Worm (Caenorhabditis elegans) whole organism, L4 larva: ENCODE results near the gene sas-5.

Source experiments
- F26F4.8 ChIP-seq: fragments of 200-800 bp; sonication (Bioruptor generic); conservative IDR thresholded peaks from 2 replicates; pipeline ENCODE4 v1.3.6; 2022; ENCODE audit warnings: missing genetic modification characterization, missing compliant biosample characterization
- F44E2.7 ChIP-seq: fragments of 200-800 bp; sonication (Bioruptor generic); IDR thresholded peaks from 2 replicates; pipeline ENCODE4 v2.1.2; 2022; ENCODE audit warnings: missing genetic modification characterization, missing compliant biosample characterization
- F49E8.2 ChIP-seq: sonication (generic microtip); optimal IDR thresholded peaks from 2 replicates; lab custom pipeline; 2016; ENCODE audit warnings: missing compliant biosample characterization, mild to moderate bottlenecking, missing genetic modification characterization, borderline replicate concordance
- R02D3.7 ChIP-seq: fragments of 150-350 bp; sonication (generic microtip); optimal IDR thresholded peaks from 3 replicates; lab custom pipeline; 2014; ENCODE audit warnings: missing biosample characterization, missing genetic modification characterization
- T20F7.1 ChIP-seq: fragments of 200-800 bp; sonication (Bioruptor generic); optimal IDR thresholded peaks from 2 replicates; lab custom pipeline; 2018; ENCODE audit warnings: mild to moderate bottlenecking, missing genetic modification characterization, missing compliant biosample characterization
- T26A8.4 ChIP-seq: fragments of 200-800 bp; sonication (Bioruptor generic); IDR thresholded peaks from 2 replicates; pipeline ENCODE4 v1.3.6; 2022; ENCODE audit warnings: missing genetic modification characterization, missing compliant biosample characterization
- Y105C5A.15 ChIP-seq: fragments of 200-800 bp; sonication (Bioruptor generic); IDR thresholded peaks from 2 replicates; pipeline ENCODE4 v1.3.6; 2022; ENCODE audit warnings: missing genetic modification characterization, missing compliant biosample characterization
- Y48G9A.11 ChIP-seq: fragments of 200-800 bp; sonication (Bioruptor generic); IDR thresholded peaks from 2 replicates; pipeline ENCODE4 v1.3.6; 2022; ENCODE audit warnings: missing genetic modification reagents, missing genetic modification characterization, missing compliant biosample characterization
- ZK337.2 ChIP-seq: fragments of 200-800 bp; sonication (Bioruptor generic); IDR thresholded peaks from 2 replicates; pipeline ENCODE4 v1.3.6; 2022; ENCODE audit warnings: missing genetic modification reagents, missing genetic modification characterization, missing compliant biosample characterization
- ZK546.5 ChIP-seq, 2 experiments: sonication (generic microtip); optimal IDR thresholded peaks; 2 replicates each; lab custom pipeline; 2017; ENCODE audit warnings: missing biosample characterization in 2 of 2, missing genetic modification characterization in 2 of 2
- ama-1 ChIP-seq: fragments of 150-350 bp; optimal IDR thresholded peaks from 2 replicates; lab custom pipeline; 2014; ENCODE audit warnings: inconsistent platforms, mixed read lengths
- attf-4 ChIP-seq: sonication (generic microtip); optimal IDR thresholded peaks from 3 replicates; lab custom pipeline; 2017; ENCODE audit warnings: missing biosample characterization, missing genetic modification characterization
- ceh-20 ChIP-seq: fragments of 200-800 bp; sonication (Bioruptor generic); IDR thresholded peaks from 2 replicates; pipeline ENCODE4 v1.3.6; 2022; ENCODE audit warnings: missing genetic modification reagents, missing genetic modification characterization, missing compliant biosample characterization
- ceh-44 ChIP-seq: fragments of 200-800 bp; sonication (Bioruptor generic); IDR thresholded peaks from 2 replicates; pipeline ENCODE4 v1.3.6; 2022; ENCODE audit warnings: missing genetic modification reagents, missing genetic modification characterization, missing compliant biosample characterization
- ceh-82 ChIP-seq: sonication (generic microtip); optimal IDR thresholded peaks from 2 replicates; lab custom pipeline; 2017; ENCODE audit warnings: missing biosample characterization, missing genetic modification characterization
- cey-2 ChIP-seq: sonication (generic microtip); optimal IDR thresholded peaks from 3 replicates; lab custom pipeline; 2017; ENCODE audit warnings: missing genetic modification characterization, mild to moderate bottlenecking, missing compliant biosample characterization, antibody characterized with exemption, borderline replicate concordance; ENCODE audit not compliant: insufficient read depth
- ctbp-1 ChIP-seq: fragments of 200-800 bp; sonication (Bioruptor generic); IDR thresholded peaks from 2 replicates; pipeline ENCODE4 v1.3.6; 2022; ENCODE audit warnings: missing genetic modification reagents, missing genetic modification characterization, missing compliant biosample characterization
- daf-16 ChIP-seq, 3 experiments: sonication (generic microtip); optimal IDR thresholded peaks; 2 replicates each; lab custom pipeline; 2016 to 2017; ENCODE audit warnings: missing genetic modification characterization in 3 of 3, missing genetic modification reagents in 3 of 3, mild to moderate bottlenecking in 2 of 3, missing compliant biosample characterization in 2 of 3, missing biosample characterization in 1 of 3, moderate library complexity in 1 of 3
- daf-19 ChIP-seq: fragments of 200-800 bp; sonication (Bioruptor generic); conservative IDR thresholded peaks from 2 replicates; pipeline ENCODE4 v1.3.6; 2022; ENCODE audit warnings: missing genetic modification characterization, missing compliant biosample characterization
- daf-8 ChIP-seq: fragments of 200-800 bp; sonication (Bioruptor generic); IDR thresholded peaks from 2 replicates; pipeline ENCODE4 v1.3.6; 2022; ENCODE audit warnings: missing genetic modification characterization, missing compliant biosample characterization
- dmd-8 ChIP-seq: fragments of 200-800 bp; sonication (Bioruptor generic); IDR thresholded peaks from 2 replicates; pipeline ENCODE4 v1.3.6; 2022; ENCODE audit warnings: missing genetic modification characterization, missing compliant biosample characterization
- fos-1 ChIP-seq: fragments of 150-350 bp; optimal IDR thresholded peaks from 2 replicates; lab custom pipeline; 2014; ENCODE audit warnings: missing biosample characterization, missing genetic modification characterization
- gei-8 ChIP-seq: fragments of 200-800 bp; sonication (Bioruptor generic); optimal IDR thresholded peaks from 2 replicates; lab custom pipeline; 2018; ENCODE audit warnings: mild to moderate bottlenecking, missing genetic modification characterization, missing compliant biosample characterization
- hlh-11 ChIP-seq: fragments of 200-800 bp; sonication (Bioruptor generic); optimal IDR thresholded peaks from 2 replicates; lab custom pipeline; 2018; ENCODE audit warnings: mild to moderate bottlenecking, missing genetic modification characterization, missing compliant biosample characterization
- hlh-30 ChIP-seq: sonication (generic microtip); optimal IDR thresholded peaks from 2 replicates; lab custom pipeline; 2017; ENCODE audit warnings: antibody characterized with exemption, mild to moderate bottlenecking, missing genetic modification characterization, missing compliant biosample characterization; ENCODE audit not compliant: insufficient read depth
- hmg-1.1 ChIP-seq: fragments of 200-800 bp; sonication (Bioruptor generic); IDR thresholded peaks from 2 replicates; pipeline ENCODE4 v1.3.6; 2022; ENCODE audit warnings: missing genetic modification reagents, missing genetic modification characterization, missing compliant biosample characterization
- jun-1 ChIP-seq: fragments of 150-350 bp; optimal IDR thresholded peaks from 2 replicates; lab custom pipeline; 2014; ENCODE audit warnings: missing biosample characterization, missing genetic modification reagents, missing genetic modification characterization
- lin-1 ChIP-seq: fragments of 200-800 bp; sonication (Bioruptor generic); IDR thresholded peaks from 2 replicates; pipeline ENCODE4 v1.3.6; 2022; ENCODE audit warnings: missing genetic modification reagents, missing genetic modification characterization, missing compliant biosample characterization
- lin-29 ChIP-seq: fragments of 200-800 bp; sonication (Bioruptor generic); IDR thresholded peaks from 2 replicates; pipeline ENCODE4 v1.3.6; 2022; ENCODE audit warnings: missing genetic modification reagents, missing genetic modification characterization, missing compliant biosample characterization
- madf-9 ChIP-seq: fragments of 200-800 bp; sonication (Bioruptor generic); conservative IDR thresholded peaks from 2 replicates; pipeline ENCODE4 v1.3.6; 2022; ENCODE audit warnings: missing genetic modification reagents, missing genetic modification characterization, missing compliant biosample characterization
- mes-2 ChIP-seq: sonication (generic microtip); optimal IDR thresholded peaks from 2 replicates; lab custom pipeline; 2016; ENCODE audit warnings: missing genotype, mild to moderate bottlenecking, missing genetic modification characterization, missing compliant biosample characterization; ENCODE audit not compliant: poor library complexity, severe bottlenecking
- mxl-3 ChIP-seq: fragments of 200-800 bp; sonication (Bioruptor generic); optimal IDR thresholded peaks from 2 replicates; lab custom pipeline; 2018; ENCODE audit warnings: mild to moderate bottlenecking, missing genetic modification characterization, missing compliant biosample characterization
- nhr-10 ChIP-seq: fragments of 150-350 bp; optimal IDR thresholded peaks from 2 replicates; lab custom pipeline; 2014; ENCODE audit warnings: missing biosample characterization, missing genetic modification characterization
- nhr-102 ChIP-seq: sonication (generic microtip); optimal IDR thresholded peaks from 2 replicates; lab custom pipeline; 2016; ENCODE audit warnings: mild to moderate bottlenecking, missing genetic modification characterization, moderate library complexity, missing compliant biosample characterization
- nhr-11 ChIP-seq: fragments of 150-350 bp; optimal IDR thresholded peaks from 2 replicates; lab custom pipeline; 2014; ENCODE audit warnings: missing biosample characterization, missing genetic modification characterization
- nhr-237 ChIP-seq: sonication (generic microtip); optimal IDR thresholded peaks from 2 replicates; lab custom pipeline; 2017; ENCODE audit warnings: missing biosample characterization, missing genetic modification characterization
- nhr-28 ChIP-seq: fragments of 150-350 bp; optimal IDR thresholded peaks from 2 replicates; lab custom pipeline; 2014; ENCODE audit warnings: missing biosample characterization, missing genetic modification characterization
- nhr-41 ChIP-seq: fragments of 200-800 bp; sonication (Bioruptor generic); IDR thresholded peaks from 2 replicates; pipeline ENCODE4 v1.3.6; 2022; ENCODE audit warnings: missing genetic modification reagents, missing genetic modification characterization, missing compliant biosample characterization
- nhr-42 ChIP-seq: fragments of 200-800 bp; sonication (Bioruptor generic); IDR thresholded peaks from 2 replicates; pipeline ENCODE4 v1.3.6; 2022; ENCODE audit warnings: missing genetic modification characterization, missing compliant biosample characterization
- nhr-48 ChIP-seq: sonication (generic microtip); optimal IDR thresholded peaks from 2 replicates; lab custom pipeline; 2016; ENCODE audit warnings: mild to moderate bottlenecking, missing genetic modification characterization, missing compliant biosample characterization
- php-3 ChIP-seq: fragments of 200-800 bp; sonication (Bioruptor generic); IDR thresholded peaks from 2 replicates; pipeline ENCODE4 v1.3.6; 2022; ENCODE audit warnings: missing genetic modification reagents, missing genetic modification characterization, missing compliant biosample characterization
- pqm-1 ChIP-seq: sonication (generic microtip); optimal IDR thresholded peaks from 2 replicates; lab custom pipeline; 2017; ENCODE audit warnings: missing biosample characterization, missing genetic modification characterization
- saeg-2 ChIP-seq: fragments of 200-800 bp; sonication (Bioruptor generic); IDR thresholded peaks from 2 replicates; pipeline ENCODE4 v1.3.6; 2022; ENCODE audit warnings: missing genetic modification reagents, missing genetic modification characterization, missing compliant biosample characterization
- snpc-1.2 ChIP-seq: fragments of 200-800 bp; sonication (Bioruptor generic); IDR thresholded peaks from 2 replicates; pipeline ENCODE4 v1.3.6; 2022; ENCODE audit warnings: missing genetic modification reagents, missing genetic modification characterization, missing compliant biosample characterization
- spr-3 ChIP-seq: fragments of 200-800 bp; sonication (Bioruptor generic); optimal IDR thresholded peaks from 2 replicates; lab custom pipeline; 2018; ENCODE audit warnings: mild to moderate bottlenecking, missing genetic modification characterization, missing compliant biosample characterization
- tra-1 ChIP-seq: fragments of 200-800 bp; sonication (Bioruptor generic); IDR thresholded peaks from 2 replicates; pipeline ENCODE4 v1.3.6; 2022; ENCODE audit warnings: missing genetic modification reagents, missing genetic modification characterization, missing compliant biosample characterization
- unc-130 ChIP-seq: sonication (generic microtip); optimal IDR thresholded peaks from 2 replicates; lab custom pipeline; 2016; ENCODE audit warnings: missing genetic modification reagents, missing genetic modification characterization, missing compliant biosample characterization
- vab-7 ChIP-seq: fragments of 200-800 bp; sonication (Bioruptor generic); IDR thresholded peaks from 2 replicates; pipeline ENCODE4 v1.3.6; 2022; ENCODE audit warnings: missing genetic modification reagents, missing genetic modification characterization, missing compliant biosample characterization
- zfp-3 ChIP-seq: fragments of 200-800 bp; sonication (Bioruptor generic); conservative IDR thresholded peaks from 2 replicates; pipeline ENCODE4 v1.3.6; 2022; ENCODE audit warnings: missing genetic modification reagents, missing genetic modification characterization, missing compliant biosample characterization
- zip-2 ChIP-seq: fragments of 150-350 bp; optimal IDR thresholded peaks from 2 replicates; lab custom pipeline; 2014; ENCODE audit warnings: missing biosample characterization, missing genetic modification characterization
- ztf-7 ChIP-seq: fragments of 150-350 bp; optimal IDR thresholded peaks from 2 replicates; lab custom pipeline; 2014; ENCODE audit warnings: missing biosample characterization, missing genetic modification characterization

The sas-5 gene

ce11 chrV:11638634-11639117 lies 28.1 kb downstream of the sas-5 start:
- TF ChIP-seq mxl-3: no peak
- TF ChIP-seq dmd-8: no peak
- no peak for TF ChIP-seq T26A8.4 (GFP tag; lab: Robert Waterston, UW)
- no peak for TF ChIP-seq nhr-10
- peak in 1 of 2 experiments; percentile 46 for TF ChIP-seq daf-16 (GFP tag; optimal IDR thresholded peaks at IDR 0.05; lab: Kevin White, UChicago)
- no peak for TF ChIP-seq daf-16 (tag; optimal IDR thresholded peaks at IDR 0.05; lab: Kevin White, UChicago)
- TF ChIP-seq F44E2.7 (GFP tag; lab: Robert Waterston, UW): no peak
- TF ChIP-seq cey-2 (tag; lab: Kevin White, UChicago): no peak
- no peak for TF ChIP-seq Y48G9A.11 (GFP tag; lab: Robert Waterston, UW)
- TF ChIP-seq nhr-42: no peak
- TF ChIP-seq spr-3 (GFP tag; lab: Kevin White, UChicago): no peak
- 0 out of 2 replicates have a peak, but pooled peaks have one; percentile 17 for TF ChIP-seq saeg-2
- TF ChIP-seq nhr-48: no peak
- TF ChIP-seq T20F7.1 (GFP tag; lab: Kevin White, UChicago): no peak
- TF ChIP-seq nhr-102: no peak
- no peak for TF ChIP-seq gei-8 (GFP tag; lab: Kevin White, UChicago)
- no peak for TF ChIP-seq ztf-7
- TF ChIP-seq mes-2 (tag; lab: Kevin White, UChicago): peak; percentile 48
- TF ChIP-seq F26F4.8 (GFP tag; lab: Robert Waterston, UW): no peak
- TF ChIP-seq tra-1 (GFP tag; lab: Robert Waterston, UW): no peak
- no peak for TF ChIP-seq R02D3.7
- peak; percentile 65 for TF ChIP-seq nhr-11 (tag; lab: Kevin White, UChicago)
- no peak for TF ChIP-seq ama-1
- TF ChIP-seq attf-4 (tag; lab: Kevin White, UChicago): no peak
- no peak for TF ChIP-seq ceh-44 (GFP tag; lab: Robert Waterston, UW)
- no peak for TF ChIP-seq zip-2 (tag; lab: Kevin White, UChicago)
- no peak for TF ChIP-seq php-3 (GFP tag; lab: Robert Waterston, UW)
- TF ChIP-seq unc-130 (GFP tag; lab: Kevin White, UChicago): no peak
- TF ChIP-seq ceh-20 (GFP tag; lab: Robert Waterston, UW): peak; percentile 76
- no peak for TF ChIP-seq ZK337.2 (GFP tag; lab: Robert Waterston, UW)
- TF ChIP-seq jun-1 (tag; lab: Kevin White, UChicago): no peak
- no peak for TF ChIP-seq zfp-3 (GFP tag; lab: Robert Waterston, UW)
- no peak for TF ChIP-seq daf-8 (GFP tag; lab: Robert Waterston, UW)
- TF ChIP-seq vab-7: no peak
- no peak for TF ChIP-seq nhr-237 (tag; lab: Kevin White, UChicago)
- peak; percentile 63; the same call in 1 of the 2 replicates for TF ChIP-seq ctbp-1 (GFP tag; lab: Robert Waterston, UW)
- TF ChIP-seq hlh-11 (tag; lab: Kevin White, UChicago): peak; percentile 55
- peak; percentile 63 for TF ChIP-seq hmg-1.1 (GFP tag; lab: Robert Waterston, UW)
- TF ChIP-seq nhr-41: no peak
- TF ChIP-seq daf-19 (GFP tag; lab: Robert Waterston, UW): no peak
- no peak for TF ChIP-seq ZK546.5 (tag; optimal IDR thresholded peaks at IDR 0.05; lab: Kevin White, UChicago)
- no peak for TF ChIP-seq lin-1
- TF ChIP-seq Y105C5A.15: no peak
- TF ChIP-seq pqm-1 (tag; lab: Kevin White, UChicago): no peak
- no peak for TF ChIP-seq lin-29 (GFP tag; lab: Robert Waterston, UW)
- no peak for TF ChIP-seq fos-1 (tag; lab: Kevin White, UChicago)
- TF ChIP-seq hlh-30: peak; percentile 74
- TF ChIP-seq snpc-1.2 (GFP tag; lab: Robert Waterston, UW): no peak
- no peak for TF ChIP-seq ceh-82 (tag; lab: Kevin White, UChicago)
- no peak for TF ChIP-seq F49E8.2 (tag; lab: Kevin White, UChicago)
- no peak for TF ChIP-seq madf-9 (GFP tag; lab: Robert Waterston, UW)
- peak; percentile 35 for TF ChIP-seq nhr-28 (tag; lab: Kevin White, UChicago)
